ENCODE assay signal across 3 worm cellular contexts in genomic region chrII:9574406-9574805, ce11.
TF ChIP-seq lines count a peak whose summit lies in the region.

No protein-coding gene starts in this region.

TF ChIP-seq in whole organism, L1 larva, 84 proteins besides CTCF, POLR2A, EP300 and RAD21 (continued from another document):
- TF ChIP-seq skn-1 (tag; optimal IDR thresholded peaks at IDR 0.05; lab: Kevin White, UChicago) (no peak), hlh-4 (tag; optimal IDR thresholded peaks at IDR 0.05; lab: Kevin White, UChicago) (no peak), tbx-2 (tag; optimal IDR thresholded peaks at IDR 0.05; lab: Kevin White, UChicago) (no peak), unc-98 (GFP tag; IDR thresholded peaks at IDR 0.05; lab: Robert Waterston, UW) (no peak), nhr-47 (tag; optimal IDR thresholded peaks at IDR 0.05; lab: Kevin White, UChicago) (no peak), xbp-1 (tag; optimal IDR thresholded peaks at IDR 0.05; lab: Kevin White, UChicago) (no peak), zip-4 (GFP tag; optimal IDR thresholded peaks at IDR 0.05; lab: Kevin White, UChicago) (no peak), ets-5 (GFP tag; IDR thresholded peaks at IDR 0.05; lab: Robert Waterston, UW) (no peak), blmp-1 (tag; optimal IDR thresholded peaks at IDR 0.05; lab: Kevin White, UChicago) (peak; percentile 10), alr-1 (tag; optimal IDR thresholded peaks at IDR 0.05; lab: Kevin White, UChicago; ENCODE audit: borderline replicate concordance) (no peak), nhr-237 (tag; optimal IDR thresholded peaks at IDR 0.05; lab: Kevin White, UChicago) (no peak), zag-1 (tag; optimal IDR thresholded peaks at IDR 0.05; lab: Kevin White, UChicago) (no peak), efl-1 (optimal IDR thresholded peaks at IDR 0.05; lab: Kevin White, UChicago) (no peak), efl-1 (GFP tag; optimal IDR thresholded peaks at IDR 0.05 in 1 of 2; lab: Kevin White, UChicago) (peak in 1 of 2 experiments; percentile 65), fkh-4 (tag; optimal IDR thresholded peaks at IDR 0.05; lab: Kevin White, UChicago; ENCODE audit: borderline replicate concordance) (no peak), elt-3 (tag; optimal IDR thresholded peaks at IDR 0.05; lab: Kevin White, UChicago) (no peak), pax-3 (tag; optimal IDR thresholded peaks at IDR 0.05; lab: Kevin White, UChicago) (no peak), lin-35 (GFP tag; optimal IDR thresholded peaks at IDR 0.05; lab: Kevin White, UChicago) (no peak), ceh-82 (tag; optimal IDR thresholded peaks at IDR 0.05; lab: Kevin White, UChicago) (no peak), nhr-12 (tag; optimal IDR thresholded peaks at IDR 0.05; lab: Kevin White, UChicago) (no peak), unc-62 (GFP tag; optimal IDR thresholded peaks at IDR 0.05; lab: Kevin White, UChicago) (no peak), lin-14 (GFP tag; optimal IDR thresholded peaks at IDR 0.05; lab: Kevin White, UChicago) (peak; percentile 46), mep-1 (tag; optimal IDR thresholded peaks at IDR 0.05; lab: Kevin White, UChicago) (no peak), unc-130 (tag; optimal IDR thresholded peaks at IDR 0.05; lab: Kevin White, UChicago) (no peak), jun-1 (tag; optimal IDR thresholded peaks at IDR 0.05; lab: Kevin White, UChicago) (no peak), sptf-1 (tag; optimal IDR thresholded peaks at IDR 0.05; lab: Kevin White, UChicago) (no peak)
TF ChIP-seq in whole organism, L1 larva: peak in this region for 5.

TF ChIP-seq in whole organism, L4 larva, 104 proteins besides CTCF, POLR2A, EP300 and RAD21 (continued from another document):
- TF ChIP-seq ceh-62 (tag; optimal IDR thresholded peaks at IDR 0.05; lab: Kevin White, UChicago) (no peak), nhr-6 (tag; optimal IDR thresholded peaks at IDR 0.05; lab: Kevin White, UChicago) (no peak), nhr-48 (tag; optimal IDR thresholded peaks at IDR 0.05; lab: Kevin White, UChicago) (no peak), nhr-77 (tag; optimal IDR thresholded peaks at IDR 0.05; lab: Kevin White, UChicago) (no peak), mes-2 (tag; optimal IDR thresholded peaks at IDR 0.05; lab: Kevin White, UChicago; ENCODE audit: poor library complexity, severe bottlenecking) (peak; percentile 15), gei-8 (GFP tag; optimal IDR thresholded peaks at IDR 0.05; lab: Kevin White, UChicago) (no peak), ceh-82 (tag; optimal IDR thresholded peaks at IDR 0.05; lab: Kevin White, UChicago) (no peak), nhr-102 (tag; optimal IDR thresholded peaks at IDR 0.05; lab: Kevin White, UChicago) (no peak), rbr-2 (tag; optimal IDR thresholded peaks at IDR 0.05; lab: Kevin White, UChicago) (peak; percentile 1), daf-16 (GFP tag; optimal IDR thresholded peaks at IDR 0.05; lab: Kevin White, UChicago) (no peak), daf-16 (tag; optimal IDR thresholded peaks at IDR 0.05; lab: Kevin White, UChicago) (no peak), fkh-10 (GFP tag; optimal IDR thresholded peaks at IDR 0.05; lab: Kevin White, UChicago) (no peak), daf-19 (GFP tag; conservative IDR thresholded peaks at IDR 0.05; lab: Robert Waterston, UW) (no peak), fos-1 (tag; optimal IDR thresholded peaks at IDR 0.05; lab: Kevin White, UChicago) (no peak)

TF ChIP-seq in whole organism, mixed stage, embryonic, 35 proteins besides CTCF, POLR2A, EP300 and RAD21 (continued from another document):
- no peak for TF ChIP-seq cnd-1 (tag; optimal IDR thresholded peaks at IDR 0.05; lab: Kevin White, UChicago)
